Worm (Caenorhabditis elegans): Measurements from ENCODE around the gene Y17G7B.20.

DNA sequence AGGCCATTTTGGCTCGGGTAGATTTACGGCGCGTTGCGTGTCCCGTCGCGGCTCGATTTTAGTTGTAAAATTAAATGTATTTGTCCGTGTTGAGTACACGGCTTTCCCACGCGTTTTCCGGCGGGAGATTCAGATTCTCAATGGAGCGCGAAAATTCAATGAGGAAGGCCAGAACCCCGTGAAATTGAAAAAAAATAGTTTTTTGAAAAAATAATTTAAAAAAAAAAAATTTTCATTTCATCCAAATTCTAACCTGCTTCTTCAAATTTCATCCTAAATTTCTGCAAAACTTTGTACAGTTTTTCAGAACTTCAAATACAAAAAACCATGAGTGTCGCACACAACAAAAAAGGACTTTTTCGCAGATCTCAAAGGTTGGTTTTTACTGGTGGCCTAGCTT is 29.1 kb upstream of the Y17G7B.20 start, which contains the start of gene glb-29:
- TF ChIP-seq cebp-2 (GFP tag; IDR thresholded peaks at IDR 0.05) (no peak), ZK185.1 (tag; optimal IDR thresholded peaks at IDR 0.05; ENCODE audit: poor library complexity, severe bottlenecking) (no peak), lir-1 (GFP tag; conservative IDR thresholded peaks at IDR 0.05) (no peak), ama-1 (optimal IDR thresholded peaks at IDR 0.05) (no peak), ama-1 (GFP tag; optimal IDR thresholded peaks at IDR 0.05) (no peak), madf-10 (tag; optimal IDR thresholded peaks at IDR 0.05) (no peak)
